Fruit fly (Drosophila melanogaster): ENCODE results near the gene agt.

agt gene

dm6 chr3R:6665117-6665654 is 5.3 kb upstream of the agt start (continued):
- TF ChIP-seq insv (GFP tag; optimal IDR thresholded peaks at IDR 0.05) (no peak), CG15514 (GFP tag; optimal IDR thresholded peaks at IDR 0.05) (no peak), CG11723 (GFP tag; optimal IDR thresholded peaks at IDR 0.05) (no peak), CG7357 (GFP tag; IDR thresholded peaks at IDR 0.05) (no peak), CG13296 (GFP tag; optimal IDR thresholded peaks at IDR 0.05) (no peak), Antp (GFP tag; optimal IDR thresholded peaks at IDR 0.05) (no peak), CG1603 (tag; optimal IDR thresholded peaks at IDR 0.05) (peak; percentile 67), CG12236 (GFP tag; optimal IDR thresholded peaks at IDR 0.05) (no peak), CG10209 (GFP tag; optimal IDR thresholded peaks at IDR 0.05) (peak; percentile 45), CG17802 (tag; optimal IDR thresholded peaks at IDR 0.05) (no peak), CG33557 (GFP tag; optimal IDR thresholded peaks at IDR 0.05) (peak; percentile 79), CG13624 (GFP tag; optimal IDR thresholded peaks at IDR 0.05) (no peak), jumu (GFP tag; optimal IDR thresholded peaks at IDR 0.05) (no peak), Rfx (GFP tag; IDR thresholded peaks at IDR 0.05) (no peak), bbx (GFP tag; IDR thresholded peaks at IDR 0.05; ENCODE audit: partially characterized antibody) (no peak), CG2116 (GFP tag; optimal IDR thresholded peaks at IDR 0.05) (no peak), Dip2 (GFP tag; IDR thresholded peaks at IDR 0.05) (no peak), abd-A (tag; optimal IDR thresholded peaks at IDR 0.05) (no peak), pho (GFP tag; optimal IDR thresholded peaks at IDR 0.05) (no peak), HLH3B (GFP tag; IDR thresholded peaks at IDR 0.05) (no peak), Pdp1 (GFP tag; optimal IDR thresholded peaks at IDR 0.05) (no peak), crol (GFP tag; IDR thresholded peaks at IDR 0.05) (peak; percentile 96), Oli (tag; optimal IDR thresholded peaks at IDR 0.05) (no peak), schlank (tag; optimal IDR thresholded peaks at IDR 0.05) (no peak), aop (GFP tag; IDR thresholded peaks at IDR 0.05) (no peak), sim (GFP tag; IDR thresholded peaks at IDR 0.05) (peak; percentile 42; the same call in 1 of the 2 replicates), wor (GFP tag; IDR thresholded peaks at IDR 0.05) (no peak), Hr39 (optimal IDR thresholded peaks at IDR 0.05) (no peak), CG16779 (GFP tag; IDR thresholded peaks at IDR 0.05) (no peak), tap (tag; optimal IDR thresholded peaks at IDR 0.05) (no peak), peb (GFP tag; IDR thresholded peaks at IDR 0.05) (no peak), Hey (tag; optimal IDR thresholded peaks at IDR 0.05) (peak; percentile 9), CG4617 (GFP tag; optimal IDR thresholded peaks at IDR 0.05; ENCODE audit: borderline replicate concordance) (no peak), br (optimal IDR thresholded peaks at IDR 0.05) (no peak), CG31365 (tag; optimal IDR thresholded peaks at IDR 0.05) (no peak), gcm (GFP tag; optimal IDR thresholded peaks at IDR 0.05) (no peak), Ptx1 (GFP tag; IDR thresholded peaks at IDR 0.05) (no peak), CG14965 (GFP tag; optimal IDR thresholded peaks at IDR 0.05; ENCODE audit: borderline replicate concordance) (no peak), NK7.1 (GFP tag; optimal IDR thresholded peaks at IDR 0.05) (no peak), HmgZ (tag; optimal IDR thresholded peaks at IDR 0.05) (no peak), CG8290 (GFP tag; optimal IDR thresholded peaks at IDR 0.05) (no peak), CG8290 (tag; optimal IDR thresholded peaks at IDR 0.05) (peak in 1 of 2 experiments; percentile 56), ash1 (GFP tag; optimal IDR thresholded peaks at IDR 0.05) (no peak), bab2 (GFP tag; optimal IDR thresholded peaks at IDR 0.05) (no peak), ac (GFP tag; optimal IDR thresholded peaks at IDR 0.05) (peak; percentile 59), CG6272 (GFP tag; IDR thresholded peaks at IDR 0.05) (no peak), CG11696 (GFP tag; IDR thresholded peaks at IDR 0.05) (no peak), CG3726 (GFP tag; IDR thresholded peaks at IDR 0.05) (no peak), hbn (GFP tag; IDR thresholded peaks at IDR 0.05; ENCODE audit: partially characterized antibody) (no peak), HHEX (GFP tag; optimal IDR thresholded peaks at IDR 0.05) (no peak), CG15479 (GFP tag; optimal IDR thresholded peaks at IDR 0.05) (peak; percentile 21), CG8281 (tag; optimal IDR thresholded peaks at IDR 0.05) (no peak)

All from whole organism, embryonic.